Worm (Caenorhabditis elegans): ENCODE data around the gene wdr-60.

Gene wdr-60

ce11 chrIII:5002231-5002630, 15.2 kb downstream of the wdr-60 start, which contains the start of gene R144.10:
R144.10 (minus strand) TSS chrIII:5002331.
- TF ChIP-seq unc-86 (tag; optimal IDR thresholded peaks at IDR 0.05) = no peak
- no peak for TF ChIP-seq nhr-84 (tag; optimal IDR thresholded peaks at IDR 0.05)
- no peak for TF ChIP-seq nhr-47 (tag; optimal IDR thresholded peaks at IDR 0.05)
- no peak for TF ChIP-seq nhr-71 (tag; optimal IDR thresholded peaks at IDR 0.05)
- no peak for TF ChIP-seq sptf-1 (tag; optimal IDR thresholded peaks at IDR 0.05)
- no peak for TF ChIP-seq efl-1 (optimal IDR thresholded peaks at IDR 0.05)
- TF ChIP-seq efl-1 (GFP tag; optimal IDR thresholded peaks at IDR 0.05 in 1 of 2) = no peak
- TF ChIP-seq nhr-85 (tag) = no peak
- TF ChIP-seq aha-1 (tag; optimal IDR thresholded peaks at IDR 0.05) = no peak
- no peak for TF ChIP-seq hlh-17 (GFP tag; optimal IDR thresholded peaks at IDR 0.05; ENCODE audit: borderline replicate concordance)

ce11 chrIII:5004621-5005020, 17.6 kb downstream of the wdr-60 start, which contains the start of gene R144.6:
R144.6 (minus strand) TSS chrIII:5004721.
- no peak for TF ChIP-seq fkh-10 (GFP tag; optimal IDR thresholded peaks at IDR 0.05)
- TF ChIP-seq swsn-7 (tag; optimal IDR thresholded peaks at IDR 0.05) = no peak
- no peak for TF ChIP-seq unc-86 (tag; optimal IDR thresholded peaks at IDR 0.05)
- TF ChIP-seq ces-1 (GFP tag; optimal IDR thresholded peaks at IDR 0.05) = no peak
- TF ChIP-seq dsc-1 (tag; optimal IDR thresholded peaks at IDR 0.05) = no peak
- no peak for TF ChIP-seq efl-1 (optimal IDR thresholded peaks at IDR 0.05)
- peak in 1 of 2 experiments; percentile 9 for TF ChIP-seq efl-1 (GFP tag; optimal IDR thresholded peaks at IDR 0.05 in 1 of 2)
- no peak for TF ChIP-seq lin-14 (GFP tag; optimal IDR thresholded peaks at IDR 0.05)

ce11 chrIII:5006881-5007280, 19.9 kb downstream of the wdr-60 start, which contains the start of gene R144.12:
R144.12 (minus strand) TSS chrIII:5006981.
- no peak for TF ChIP-seq xbp-1 (tag; optimal IDR thresholded peaks at IDR 0.05)
- no peak for TF ChIP-seq F16B12.6 (tag; optimal IDR thresholded peaks at IDR 0.05)
- no peak for TF ChIP-seq elt-3 (tag; optimal IDR thresholded peaks at IDR 0.05)
- no peak for TF ChIP-seq nhr-11 (tag; optimal IDR thresholded peaks at IDR 0.05)
- no peak for TF ChIP-seq pax-3 (tag; optimal IDR thresholded peaks at IDR 0.05)
- TF ChIP-seq unc-30 (tag; optimal IDR thresholded peaks at IDR 0.05) = no peak
- no peak for TF ChIP-seq C04F5.9 (tag; optimal IDR thresholded peaks at IDR 0.05)
- no peak for TF ChIP-seq egl-13 (tag; optimal IDR thresholded peaks at IDR 0.05)
- TF ChIP-seq C34B4.2 (tag; optimal IDR thresholded peaks at IDR 0.05) = no peak
- no peak for TF ChIP-seq dpl-1 (GFP tag; optimal IDR thresholded peaks at IDR 0.05)
- no peak for TF ChIP-seq ces-1 (GFP tag; optimal IDR thresholded peaks at IDR 0.05)
- TF ChIP-seq unc-86 (tag; optimal IDR thresholded peaks at IDR 0.05) = no peak
- no peak for TF ChIP-seq fkh-10 (GFP tag; optimal IDR thresholded peaks at IDR 0.05)
- no peak for TF ChIP-seq pqm-1 (tag; optimal IDR thresholded peaks at IDR 0.05)
- no peak for TF ChIP-seq ceh-82 (tag; optimal IDR thresholded peaks at IDR 0.05)
- TF ChIP-seq irx-1 (tag; optimal IDR thresholded peaks at IDR 0.05) = no peak

- peak; percentile 79 for TF ChIP-seq aly-2 (tag; optimal IDR thresholded peaks at IDR 0.05)
- TF ChIP-seq sup-37 (GFP tag; optimal IDR thresholded peaks at IDR 0.05) = no peak
- no peak for TF ChIP-seq rnt-1 (tag; optimal IDR thresholded peaks at IDR 0.05)
- TF ChIP-seq unc-86 (tag; optimal IDR thresholded peaks at IDR 0.05) = no peak
- TF ChIP-seq lin-35 (GFP tag; optimal IDR thresholded peaks at IDR 0.05) = no peak
- peak; percentile 31 for TF ChIP-seq nhr-85 (tag)
- TF ChIP-seq efl-1 (optimal IDR thresholded peaks at IDR 0.05) = no peak
- peak in 1 of 2 experiments; percentile 30 for TF ChIP-seq efl-1 (GFP tag; optimal IDR thresholded peaks at IDR 0.05 in 1 of 2)
- TF ChIP-seq aha-1 (tag; optimal IDR thresholded peaks at IDR 0.05) = no peak
- TF ChIP-seq nhr-19 (GFP tag; conservative IDR thresholded peaks at IDR 0.05) = no peak
- no peak for TF ChIP-seq irx-1 (tag; optimal IDR thresholded peaks at IDR 0.05)
- TF ChIP-seq ceh-8 (GFP tag; optimal IDR thresholded peaks at IDR 0.05) = no peak
- no peak for TF ChIP-seq dpl-1 (GFP tag; optimal IDR thresholded peaks at IDR 0.05)
- no peak for TF ChIP-seq C34B4.2 (tag; optimal IDR thresholded peaks at IDR 0.05)
- TF ChIP-seq snu-23 (GFP tag; optimal IDR thresholded peaks at IDR 0.05) = no peak
- TF ChIP-seq unc-30 (tag; optimal IDR thresholded peaks at IDR 0.05) = no peak
Measured at ce11 chrIII:5008730-5009129, 21.7 kb downstream of the wdr-60 start, which contains the start of gene R144.11. R144.11 (minus strand) TSS chrIII:5008830.
